Worm (Caenorhabditis elegans) whole organism, L2 larva: ENCODE measurements around the gene clec-265.

Experiments used
- C34F6.9 ChIP-seq: fragments of 150-350 bp; optimal IDR thresholded peaks from 2 replicates; lab custom pipeline; 2014; ENCODE audit warnings: missing biosample characterization, missing genetic modification characterization
- F13H6.1 ChIP-seq: sonication (generic microtip); optimal IDR thresholded peaks from 2 replicates; lab custom pipeline; 2016; ENCODE audit warnings: missing genetic modification characterization, missing compliant biosample characterization
- R02D3.7 ChIP-seq: fragments of 150-350 bp; optimal IDR thresholded peaks from 2 replicates; lab custom pipeline; 2014; ENCODE audit warnings: missing biosample characterization, missing genetic modification characterization
- ZK546.5 ChIP-seq: sonication (generic microtip); optimal IDR thresholded peaks from 2 replicates; lab custom pipeline; 2017; ENCODE audit warnings: missing biosample characterization, missing genetic modification characterization
- ama-1 ChIP-seq: fragments of 150-350 bp; optimal IDR thresholded peaks from 2 replicates; lab custom pipeline; 2018; ENCODE audit warnings: inconsistent platforms
- blmp-1 ChIP-seq: sonication (generic microtip); optimal IDR thresholded peaks from 2 replicates; lab custom pipeline; 2017; ENCODE audit warnings: missing genetic modification characterization, mild to moderate bottlenecking, missing compliant biosample characterization, antibody characterized with exemption, moderate library complexity; ENCODE audit not compliant: insufficient read depth
- ceh-82 ChIP-seq: fragments of 150-350 bp; optimal IDR thresholded peaks from 2 replicates; lab custom pipeline; 2014; ENCODE audit warnings: missing biosample characterization, missing genetic modification characterization
- crh-2 ChIP-seq: sonication (generic microtip); optimal IDR thresholded peaks from 2 replicates; lab custom pipeline; 2017; ENCODE audit warnings: missing biosample characterization, missing genetic modification characterization
- dmd-4 ChIP-seq: sonication (generic microtip); optimal IDR thresholded peaks from 2 replicates; lab custom pipeline; 2017; ENCODE audit warnings: missing biosample characterization, missing genetic modification characterization
- elt-1 ChIP-seq: fragments of 150-350 bp; optimal IDR thresholded peaks from 2 replicates; lab custom pipeline; 2014; ENCODE audit warnings: missing biosample characterization, missing genetic modification characterization
- elt-3 ChIP-seq: sonication (generic microtip); optimal IDR thresholded peaks from 2 replicates; lab custom pipeline; 2017; ENCODE audit warnings: missing biosample characterization, missing genetic modification characterization
- fos-1 ChIP-seq: fragments of 150-350 bp; optimal IDR thresholded peaks from 2 replicates; lab custom pipeline; 2014; ENCODE audit warnings: missing biosample characterization, missing genetic modification characterization
- gmeb-1 ChIP-seq: fragments of 150-350 bp; optimal IDR thresholded peaks from 2 replicates; lab custom pipeline; 2014; ENCODE audit warnings: missing biosample characterization, missing genetic modification characterization
- lin-11 ChIP-seq: fragments of 150-350 bp; sonication (generic microtip); optimal IDR thresholded peaks from 2 replicates; lab custom pipeline; 2014; ENCODE audit warnings: missing biosample characterization, missing genetic modification characterization, inconsistent platforms, mixed read lengths
- lin-39 ChIP-seq: fragments of 150-350 bp; optimal IDR thresholded peaks from 2 replicates; lab custom pipeline; 2014; ENCODE audit warnings: missing biosample characterization, missing genetic modification reagents, missing genetic modification characterization
- lsy-2 ChIP-seq, 2 experiments: fragments of 150-350 bp in 1 of 2; sonication (generic microtip) in 1 of 2; optimal IDR thresholded peaks; 2 replicates each; lab custom pipeline; 2014 to 2017; ENCODE audit warnings: missing biosample characterization in 2 of 2, missing genetic modification characterization in 2 of 2
- mab-5 ChIP-seq: fragments of 150-350 bp; optimal IDR thresholded peaks from 2 replicates; lab custom pipeline; 2014; ENCODE audit warnings: missing biosample characterization, missing genetic modification characterization
- mbf-1 ChIP-seq: sonication (generic microtip); optimal IDR thresholded peaks from 2 replicates; lab custom pipeline; 2017; ENCODE audit warnings: missing biosample characterization, missing genetic modification characterization
- nhr-10 ChIP-seq: sonication (generic microtip); optimal IDR thresholded peaks from 2 replicates; lab custom pipeline; 2017; ENCODE audit warnings: missing biosample characterization, missing genetic modification characterization
- nhr-12 ChIP-seq: fragments of 150-350 bp; optimal IDR thresholded peaks from 2 replicates; lab custom pipeline; 2014; ENCODE audit warnings: missing biosample characterization, missing genetic modification characterization
- nhr-129 ChIP-seq: fragments of 150-350 bp; optimal IDR thresholded peaks from 2 replicates; lab custom pipeline; 2014; ENCODE audit warnings: missing biosample characterization, missing genetic modification characterization
- nhr-237 ChIP-seq: fragments of 150-350 bp; optimal IDR thresholded peaks from 2 replicates; lab custom pipeline; 2014; ENCODE audit warnings: missing biosample characterization, missing genetic modification characterization
- sem-4 ChIP-seq: fragments of 150-350 bp; optimal IDR thresholded peaks from 2 replicates; lab custom pipeline; 2014; ENCODE audit warnings: missing biosample characterization, missing genetic modification reagents, missing genetic modification characterization
- skn-1 ChIP-seq: sonication (generic microtip); optimal IDR thresholded peaks from 2 replicates; lab custom pipeline; 2017; ENCODE audit warnings: missing biosample characterization, missing genetic modification characterization
- sma-9 ChIP-seq, 2 experiments: fragments of 150-350 bp in 1 of 2; sonication (generic microtip) in 1 of 2; optimal IDR thresholded peaks; 2 replicates each; lab custom pipeline; 2014 to 2016; ENCODE audit warnings: missing genetic modification characterization in 2 of 2, mild to moderate bottlenecking in 1 of 2, missing biosample characterization in 1 of 2, missing compliant biosample characterization in 1 of 2, missing genetic modification reagents in 1 of 2, moderate library complexity in 1 of 2
- snpc-4 ChIP-seq: fragments of 150-350 bp; optimal IDR thresholded peaks from 2 replicates; lab custom pipeline; 2014; ENCODE audit warnings: missing biosample characterization, missing genetic modification characterization
- unc-55 ChIP-seq: fragments of 150-350 bp; sonication (generic microtip); optimal IDR thresholded peaks from 3 replicates; lab custom pipeline; 2014; ENCODE audit warnings: missing biosample characterization, missing genetic modification reagents, missing genetic modification characterization
- zag-1 ChIP-seq: fragments of 150-350 bp; optimal IDR thresholded peaks from 2 replicates; lab custom pipeline; 2014; ENCODE audit warnings: missing biosample characterization, missing genetic modification characterization
- ztf-1 ChIP-seq: fragments of 200-800 bp; sonication (Bioruptor generic); conservative IDR thresholded peaks from 2 replicates; pipeline ENCODE4 v1.3.6; 2022; ENCODE audit warnings: missing genetic modification characterization, missing compliant biosample characterization
- ztf-11 ChIP-seq: sonication (generic microtip); optimal IDR thresholded peaks from 2 replicates; lab custom pipeline; 2017; ENCODE audit warnings: missing biosample characterization, missing genetic modification characterization
- ztf-4 ChIP-seq: fragments of 150-350 bp; optimal IDR thresholded peaks from 2 replicates; lab custom pipeline; 2014; ENCODE audit warnings: missing biosample characterization, missing genetic modification characterization

clec-265 gene

DNA sequence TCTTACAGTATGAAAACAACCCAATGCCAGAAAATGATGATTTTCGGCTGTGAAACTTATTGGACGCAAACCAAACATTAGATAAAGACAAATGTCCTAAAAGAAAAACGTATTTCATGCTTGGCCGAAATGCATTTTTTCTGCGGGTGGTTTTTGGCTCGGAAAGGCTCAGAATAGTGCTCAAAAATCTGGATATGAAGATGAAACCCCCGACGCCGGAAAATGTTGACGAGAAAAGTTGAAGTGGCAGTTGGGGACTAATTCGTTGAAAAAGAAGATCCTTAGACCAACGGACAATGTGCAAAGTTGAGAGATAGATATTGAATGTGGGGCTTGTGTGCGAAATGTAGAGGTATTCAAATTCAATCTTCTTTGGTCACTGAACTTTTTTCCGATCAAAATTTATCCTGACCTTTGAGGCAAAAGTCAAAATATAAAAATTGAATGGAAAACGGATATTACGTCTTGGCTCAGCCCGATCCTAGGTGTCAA is 13.0 kb upstream of the clec-265 start, which contains the start of gene flp-18:
flp-18 (minus strand) TSS at position 51 of the 492 bp plus-strand sequence.
- TF ChIP-seq ZK546.5 (tag; lab: Kevin White, UChicago) (no peak), fos-1 (no peak), ztf-4 (tag; lab: Kevin White, UChicago) (no peak), snpc-4 (tag; lab: Kevin White, UChicago) (no peak), elt-1 (no peak), elt-3 (tag; lab: Kevin White, UChicago) (no peak), sem-4 (tag; lab: Kevin White, UChicago) (no peak), nhr-12 (tag; lab: Kevin White, UChicago) (no peak), nhr-10 (tag; lab: Kevin White, UChicago) (no peak), nhr-237 (tag; lab: Kevin White, UChicago) (no peak), blmp-1 (tag; lab: Kevin White, UChicago) (no peak), lin-39 (tag; lab: Kevin White, UChicago) (no peak), unc-55 (GFP tag; lab: Kevin White, UChicago) (no peak), F13H6.1 (tag; lab: Kevin White, UChicago) (no peak), R02D3.7 (tag; lab: Kevin White, UChicago) (no peak), ceh-82 (tag; lab: Kevin White, UChicago) (no peak), mbf-1 (tag; lab: Kevin White, UChicago) (no peak), sma-9 (GFP tag; optimal IDR thresholded peaks at IDR 0.05; lab: Kevin White, UChicago) (no peak), sma-9 (tag; optimal IDR thresholded peaks at IDR 0.05; lab: Kevin White, UChicago) (no peak), dmd-4 (tag; lab: Kevin White, UChicago) (no peak), skn-1 (no peak)
- TF ChIP-seq, all 48 proteins: peak for 0

- peak; percentile 17 for TF ChIP-seq sma-9 (GFP tag; optimal IDR thresholded peaks at IDR 0.05; lab: Kevin White, UChicago)
- TF ChIP-seq sma-9 (tag; optimal IDR thresholded peaks at IDR 0.05; lab: Kevin White, UChicago): no peak
- no peak for TF ChIP-seq ztf-11 (tag; lab: Kevin White, UChicago)
- TF ChIP-seq, all 48 proteins: peak for 1
These were observed 11.6 kb upstream of the clec-265 start for ce11 chrX:3019996-3020395.

- TF ChIP-seq ama-1 (lab: Kevin White, UChicago): no peak
- no peak for TF ChIP-seq gmeb-1
- peak; percentile 68 for TF ChIP-seq sma-9 (GFP tag; optimal IDR thresholded peaks at IDR 0.05; lab: Kevin White, UChicago)
- TF ChIP-seq sma-9 (tag; optimal IDR thresholded peaks at IDR 0.05; lab: Kevin White, UChicago): no peak
- peak in 1 of 2 experiments; percentile 14 for TF ChIP-seq lsy-2 (tag; optimal IDR thresholded peaks at IDR 0.05; lab: Kevin White, UChicago)
- no peak for TF ChIP-seq skn-1
- no peak for TF ChIP-seq mbf-1 (tag; lab: Kevin White, UChicago)
- no peak for TF ChIP-seq crh-2 (tag; lab: Kevin White, UChicago)
- TF ChIP-seq F13H6.1 (tag; lab: Kevin White, UChicago): peak; percentile 36
- no peak for TF ChIP-seq nhr-12 (tag; lab: Kevin White, UChicago)
- TF ChIP-seq lin-39 (tag; lab: Kevin White, UChicago): no peak
- TF ChIP-seq zag-1: no peak
- TF ChIP-seq mab-5: no peak
- no peak for TF ChIP-seq dmd-4 (tag; lab: Kevin White, UChicago)
- TF ChIP-seq elt-3 (tag; lab: Kevin White, UChicago): no peak
- TF ChIP-seq nhr-129 (tag; lab: Kevin White, UChicago): peak; percentile 67
- TF ChIP-seq ztf-1 (GFP tag; lab: Robert Waterston, UW): no peak
- no peak for TF ChIP-seq unc-55 (GFP tag; lab: Kevin White, UChicago)
These were observed 10.1 kb upstream of the clec-265 start for ce11 chrX:3021466-3021865.

DNA sequence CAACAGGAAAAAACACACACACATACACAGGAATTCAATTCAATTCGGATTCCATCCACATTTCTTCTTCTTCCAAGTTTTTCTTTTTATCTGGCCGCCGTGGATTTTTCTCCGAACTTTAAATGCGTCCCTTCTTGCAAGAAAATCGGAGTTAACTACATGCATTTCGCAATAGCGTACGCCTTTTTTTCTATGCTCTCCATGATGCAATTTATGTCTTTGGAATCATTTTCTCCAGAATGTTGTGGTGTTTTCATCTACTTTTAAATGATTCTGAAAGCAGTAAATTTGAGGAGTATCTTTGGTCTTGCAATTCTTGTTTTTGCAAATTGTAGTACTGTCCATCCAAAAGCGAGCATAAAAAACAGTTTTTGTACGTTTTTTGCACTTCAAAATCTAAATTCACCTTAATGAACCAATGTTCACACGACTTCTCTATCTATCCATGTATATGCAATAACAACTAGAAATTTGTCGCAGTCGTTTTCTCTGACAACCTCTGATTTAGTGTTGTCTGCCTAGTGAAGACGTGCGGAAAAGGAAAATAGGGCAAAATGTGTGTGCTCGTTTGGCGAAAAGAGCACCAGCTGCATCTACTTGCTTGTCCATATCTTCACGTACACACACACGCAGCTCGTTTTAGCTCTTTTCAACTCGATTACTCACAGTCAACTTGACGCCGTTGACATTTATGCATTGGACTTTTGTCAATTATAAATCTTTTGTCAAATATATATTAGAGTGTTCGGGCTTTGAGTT is 9.1 kb upstream of the clec-265 start:
- TF ChIP-seq C34F6.9 (tag; lab: Kevin White, UChicago): peak; percentile 40
- peak; percentile 22 for TF ChIP-seq lin-11 (tag; lab: Kevin White, UChicago)
- TF ChIP-seq nhr-10 (tag; lab: Kevin White, UChicago): no peak
- TF ChIP-seq sma-9 (GFP tag; optimal IDR thresholded peaks at IDR 0.05; lab: Kevin White, UChicago): peak; percentile 10
- no peak for TF ChIP-seq sma-9 (tag; optimal IDR thresholded peaks at IDR 0.05; lab: Kevin White, UChicago)
- peak; percentile 50 for TF ChIP-seq unc-55 (GFP tag; lab: Kevin White, UChicago)
- TF ChIP-seq nhr-129 (tag; lab: Kevin White, UChicago): peak; percentile 93
